Fruit fly (Drosophila melanogaster): ENCODE measurements around the gene CG14937.

The CG14937 gene

DNA sequence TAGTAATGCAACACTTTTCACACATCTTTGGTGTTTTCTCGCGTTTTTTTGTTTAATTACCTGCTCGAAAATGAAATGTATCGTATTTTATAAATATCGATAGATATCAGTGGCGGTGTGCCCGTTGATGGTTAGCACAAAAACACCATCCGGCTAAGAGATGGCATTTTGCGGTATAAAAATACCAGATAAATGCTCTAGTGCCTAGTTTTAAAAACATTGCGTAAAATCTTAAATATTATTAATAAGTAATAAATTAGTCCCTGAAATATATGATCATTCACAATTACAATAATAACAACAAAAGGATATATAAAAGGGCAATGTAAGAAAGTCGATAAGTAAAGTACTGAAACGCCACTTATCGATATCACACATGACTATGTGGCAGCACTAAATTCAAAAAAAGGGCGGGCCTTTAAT is 19.8 kb upstream of the CG14937 start, which contains the start of gene CycY (continued):
- no peak for TF ChIP-seq oc (tag; optimal IDR thresholded peaks at IDR 0.05)
- TF ChIP-seq nerfin-2 (GFP tag; IDR thresholded peaks at IDR 0.05; ENCODE audit: partially characterized antibody), result 0 out of 2 replicates have a peak, but pooled peaks have one; percentile 46
- TF ChIP-seq Nf-YB (GFP tag; optimal IDR thresholded peaks at IDR 0.05), result no peak
- TF ChIP-seq Ravus (GFP tag; IDR thresholded peaks at IDR 0.05), result no peak
- peak; percentile 24; the same call in 1 of the 3 replicates for TF ChIP-seq row (GFP tag; IDR thresholded peaks at IDR 0.05)
- TF ChIP-seq CG18476 (GFP tag; optimal IDR thresholded peaks at IDR 0.05), result no peak
- TF ChIP-seq so (GFP tag; IDR thresholded peaks at IDR 0.05), result no peak
- TF ChIP-seq zen (tag; optimal IDR thresholded peaks at IDR 0.05), result peak; percentile 67
- TF ChIP-seq CG12155 (GFP tag; optimal IDR thresholded peaks at IDR 0.05), result peak; percentile 17
- TF ChIP-seq cad (GFP tag; optimal IDR thresholded peaks at IDR 0.05), result no peak
- TF ChIP-seq CG34376 (GFP tag; optimal IDR thresholded peaks at IDR 0.05), result no peak
- 0 out of 3 replicates have a peak, but pooled peaks have one; percentile 21 for TF ChIP-seq CG7963 (GFP tag; IDR thresholded peaks at IDR 0.05; ENCODE audit: partially characterized antibody)
- no peak for TF ChIP-seq CG13624 (GFP tag; optimal IDR thresholded peaks at IDR 0.05)
- no peak for TF ChIP-seq CG3838 (GFP tag; optimal IDR thresholded peaks at IDR 0.05)
- TF ChIP-seq ci (GFP tag; IDR thresholded peaks at IDR 0.05), result no peak
- TF ChIP-seq CTCF (GFP tag; optimal IDR thresholded peaks at IDR 0.05), result no peak
- peak; percentile 79 for TF ChIP-seq BEAF-32 (GFP tag; optimal IDR thresholded peaks at IDR 0.05)
- TF ChIP-seq CG10147 (GFP tag; optimal IDR thresholded peaks at IDR 0.05), result peak; percentile 2
- TF ChIP-seq kah (GFP tag; optimal IDR thresholded peaks at IDR 0.05), result no peak
- no peak for TF ChIP-seq aop (GFP tag; IDR thresholded peaks at IDR 0.05)
- TF ChIP-seq CG6254 (GFP tag; optimal IDR thresholded peaks at IDR 0.05), result no peak
- no peak for TF ChIP-seq CG8359 (GFP tag; optimal IDR thresholded peaks at IDR 0.05; ENCODE audit: borderline replicate concordance)
- TF ChIP-seq dati (GFP tag; IDR thresholded peaks at IDR 0.05), result no peak
- TF ChIP-seq CG4854 (GFP tag; optimal IDR thresholded peaks at IDR 0.05), result no peak
- TF ChIP-seq NfI (GFP tag; optimal IDR thresholded peaks at IDR 0.05), result no peak
- no peak for TF ChIP-seq vfl (GFP tag; optimal IDR thresholded peaks at IDR 0.05)
- no peak for TF ChIP-seq B-H2 (GFP tag; optimal IDR thresholded peaks at IDR 0.05)
- TF ChIP-seq hb (GFP tag; IDR thresholded peaks at IDR 0.05; ENCODE audit: partially characterized antibody), result no peak
- no peak for TF ChIP-seq Oli (tag; optimal IDR thresholded peaks at IDR 0.05)
- TF ChIP-seq cato (GFP tag; optimal IDR thresholded peaks at IDR 0.05; ENCODE audit: borderline replicate concordance), result no peak
- TF ChIP-seq Lpt (GFP tag; optimal IDR thresholded peaks at IDR 0.05), result no peak
- TF ChIP-seq Pdp1 (GFP tag; optimal IDR thresholded peaks at IDR 0.05), result peak in 1 of 2 experiments; percentile 19
- TF ChIP-seq MESR4 (GFP tag; optimal IDR thresholded peaks at IDR 0.05), result no peak
- peak; percentile 50 for TF ChIP-seq phol (tag; optimal IDR thresholded peaks at IDR 0.05)
- TF ChIP-seq Dip3 (GFP tag; optimal IDR thresholded peaks at IDR 0.05), result no peak
- TF ChIP-seq Hr78 (GFP tag; optimal IDR thresholded peaks at IDR 0.05), result no peak
- TF ChIP-seq E2f1 (GFP tag; IDR thresholded peaks at IDR 0.05), result no peak
- TF ChIP-seq CG6683 (GFP tag; optimal IDR thresholded peaks at IDR 0.05), result no peak
- no peak for TF ChIP-seq sqz (GFP tag; optimal IDR thresholded peaks at IDR 0.05)
- no peak for TF ChIP-seq slp2 (GFP tag; optimal IDR thresholded peaks at IDR 0.05)
